Fruit fly (Drosophila melanogaster) whole organism, prepupa: Measurements from ENCODE around the gene p130CAS.

ENCODE experiments used
- Blimp-1 ChIP-seq: fragments of 200-800 bp; sonication (Bioruptor generic); optimal IDR thresholded peaks from 3 replicates; lab custom pipeline; 2017; ENCODE audit warnings: missing biosample characterization, missing genetic modification characterization, mild to moderate bottlenecking, moderate library complexity, missing genetic modification reagents
- CG10631 ChIP-seq: fragments of 200-800 bp; sonication (Bioruptor generic); optimal IDR thresholded peaks from 2 replicates; lab custom pipeline; 2016; ENCODE audit warnings: missing biosample characterization, missing genetic modification characterization
- CG10669 ChIP-seq: fragments of 200-800 bp; sonication (Bioruptor generic); optimal IDR thresholded peaks from 3 replicates; lab custom pipeline; 2018; ENCODE audit warnings: missing biosample characterization, mild to moderate bottlenecking, missing genetic modification characterization, moderate library complexity
- CG11762 ChIP-seq: fragments of 200-800 bp; sonication (Bioruptor generic); optimal IDR thresholded peaks from 3 replicates; lab custom pipeline; 2016; ENCODE audit warnings: missing biosample characterization, missing genetic modification characterization; ENCODE audit not compliant: insufficient read depth
- CG11902 ChIP-seq: fragments of 200-800 bp; sonication (Bioruptor generic); optimal IDR thresholded peaks from 3 replicates; lab custom pipeline; 2016; ENCODE audit warnings: missing biosample characterization, missing genetic modification characterization
- CG16779 ChIP-seq: fragments of 200-800 bp; sonication (Bioruptor generic); optimal IDR thresholded peaks from 3 replicates; lab custom pipeline; 2017; ENCODE audit warnings: missing biosample characterization, mild to moderate bottlenecking, missing genetic modification characterization
- CG3032 ChIP-seq: fragments of 200-800 bp; optimal IDR thresholded peaks from 2 replicates; lab custom pipeline; 2019; ENCODE audit warnings: missing biosample characterization, mild to moderate bottlenecking, missing genetic modification characterization, moderate library complexity
- CG31627 ChIP-seq: fragments of 200-800 bp; sonication (Bioruptor generic); optimal IDR thresholded peaks from 3 replicates; lab custom pipeline; 2016; ENCODE audit warnings: missing biosample characterization, missing genetic modification characterization
- CG32006 ChIP-seq: fragments of 200-800 bp; sonication (Bioruptor generic); optimal IDR thresholded peaks from 3 replicates; lab custom pipeline; 2017; ENCODE audit warnings: missing biosample characterization, mild to moderate bottlenecking, missing genetic modification characterization
- CG34406 ChIP-seq: fragments of 200-800 bp; sonication (Bioruptor generic); optimal IDR thresholded peaks from 3 replicates; lab custom pipeline; 2016; ENCODE audit warnings: missing biosample characterization, missing genetic modification characterization
- CG3919 ChIP-seq: fragments of 200-800 bp; sonication (Bioruptor generic); optimal IDR thresholded peaks from 3 replicates; lab custom pipeline; 2016; ENCODE audit warnings: missing biosample characterization, missing genetic modification characterization
- CG6163 ChIP-seq: fragments of 200-800 bp; sonication (Bioruptor generic); IDR thresholded peaks from 3 replicates; pipeline ENCODE4 v1.3.6; 2022; ENCODE audit warnings: missing biosample characterization, missing genetic modification characterization
- CG6276 ChIP-seq: fragments of 200-800 bp; sonication (Bioruptor generic); optimal IDR thresholded peaks from 2 replicates; lab custom pipeline; 2017; ENCODE audit warnings: missing biosample characterization, mild to moderate bottlenecking, missing genetic modification characterization
- CG6792 ChIP-seq: fragments of 200-800 bp; sonication (Bioruptor generic); optimal IDR thresholded peaks from 3 replicates; lab custom pipeline; 2016; ENCODE audit warnings: missing biosample characterization, missing genetic modification characterization
- CG6808 ChIP-seq: fragments of 200-800 bp; sonication (Bioruptor generic); optimal IDR thresholded peaks from 3 replicates; lab custom pipeline; 2017; ENCODE audit warnings: missing biosample characterization, missing genetic modification characterization, mild to moderate bottlenecking, moderate library complexity, missing genetic modification reagents
- CG6854 ChIP-seq: fragments of 200-800 bp; sonication (Bioruptor generic); optimal IDR thresholded peaks from 2 replicates; lab custom pipeline; 2017; ENCODE audit warnings: missing biosample characterization, mild to moderate bottlenecking, missing genetic modification characterization
- CG8119 ChIP-seq: fragments of 200-800 bp; sonication (Bioruptor generic); IDR thresholded peaks from 3 replicates; pipeline ENCODE4 v1.3.6; 2022; ENCODE audit warnings: missing biosample characterization, missing genetic modification characterization
- CG8319 ChIP-seq: fragments of 200-800 bp; sonication (Bioruptor generic); optimal IDR thresholded peaks from 3 replicates; lab custom pipeline; 2016; ENCODE audit warnings: missing biosample characterization, missing genetic modification characterization
- CG8632 ChIP-seq: fragments of 200-800 bp; sonication (Bioruptor generic); optimal IDR thresholded peaks from 3 replicates; lab custom pipeline; 2016; ENCODE audit warnings: missing biosample characterization, missing genetic modification characterization
- Eip75B ChIP-seq: fragments of 200-800 bp; sonication (Bioruptor generic); optimal IDR thresholded peaks from 3 replicates; lab custom pipeline; 2016; ENCODE audit warnings: missing biosample characterization, missing genetic modification characterization
- Eip78C ChIP-seq: fragments of 200-800 bp; sonication (Bioruptor generic); peaks from one replicate; lab custom pipeline; 2016; ENCODE audit warnings: missing biosample characterization, missing genetic modification characterization
- Eip93F ChIP-seq: fragments of 200-800 bp; sonication (Bioruptor generic); optimal IDR thresholded peaks from 2 replicates; lab custom pipeline; 2016; ENCODE audit warnings: missing biosample characterization, mild to moderate bottlenecking, missing genetic modification characterization
- Ets21C ChIP-seq: fragments of 200-800 bp; sonication (Bioruptor generic); optimal IDR thresholded peaks from 3 replicates; lab custom pipeline; 2016; ENCODE audit warnings: missing biosample characterization, missing genetic modification characterization
- Ets96B ChIP-seq: fragments of 200-800 bp; optimal IDR thresholded peaks from 2 replicates; lab custom pipeline; 2019; ENCODE audit warnings: missing biosample characterization, mild to moderate bottlenecking, missing genetic modification characterization, moderate library complexity
- Gug ChIP-seq: fragments of 200-800 bp; sonication (Bioruptor generic); IDR thresholded peaks from 2 replicates; pipeline ENCODE4 v1.3.6; 2022; ENCODE audit warnings: missing biosample characterization, missing genetic modification characterization
- Hr38 ChIP-seq: sonication (Bioruptor generic); optimal IDR thresholded peaks from 2 replicates; lab custom pipeline; 2016; ENCODE audit warnings: missing biosample characterization, missing genetic modification characterization
- Lpt ChIP-seq: fragments of 200-800 bp; sonication (Bioruptor generic); optimal IDR thresholded peaks from 3 replicates; lab custom pipeline; 2016; ENCODE audit warnings: missing biosample characterization, missing genetic modification characterization
- Met ChIP-seq: fragments of 200-800 bp; sonication (Bioruptor generic); optimal IDR thresholded peaks from 3 replicates; lab custom pipeline; 2016; ENCODE audit warnings: missing biosample characterization, missing genetic modification characterization
- OdsH ChIP-seq: fragments of 200-800 bp; sonication (Bioruptor generic); optimal IDR thresholded peaks from 3 replicates; lab custom pipeline; 2016; ENCODE audit warnings: missing biosample characterization, missing genetic modification characterization
- Sox102F ChIP-seq: fragments of 200-800 bp; sonication (Bioruptor generic); optimal IDR thresholded peaks from 2 replicates; lab custom pipeline; 2016; ENCODE audit warnings: missing biosample characterization, mild to moderate bottlenecking, missing genetic modification characterization
- Sox14 ChIP-seq: fragments of 200-800 bp; sonication (Bioruptor generic); optimal IDR thresholded peaks from 3 replicates; lab custom pipeline; 2016; ENCODE audit warnings: missing biosample characterization, missing genetic modification characterization
- cyc ChIP-seq: fragments of 200-800 bp; sonication (Bioruptor generic); optimal IDR thresholded peaks from 3 replicates; lab custom pipeline; 2016; ENCODE audit warnings: missing biosample characterization, missing genetic modification characterization
- dsx ChIP-seq: fragments of 200-800 bp; optimal IDR thresholded peaks from 3 replicates; lab custom pipeline; 2019; ENCODE audit warnings: missing biosample characterization, mild to moderate bottlenecking, missing genetic modification characterization, moderate library complexity; ENCODE audit not compliant: poor library complexity, severe bottlenecking
- esn ChIP-seq: fragments of 200-800 bp; sonication (Bioruptor generic); optimal IDR thresholded peaks from 2 replicates; lab custom pipeline; 2016; ENCODE audit warnings: missing biosample characterization, mild to moderate bottlenecking, missing genetic modification characterization, moderate library complexity
- fd59A ChIP-seq: fragments of 200-800 bp; sonication (Bioruptor generic); optimal IDR thresholded peaks from 2 replicates; lab custom pipeline; 2017; ENCODE audit warnings: missing biosample characterization, mild to moderate bottlenecking, missing genetic modification characterization, missing genetic modification reagents
- fkh ChIP-seq: fragments of 200-800 bp; sonication (Bioruptor generic); optimal IDR thresholded peaks from 3 replicates; lab custom pipeline; 2017; ENCODE audit warnings: missing biosample characterization, mild to moderate bottlenecking, missing genetic modification characterization, moderate library complexity
- lz ChIP-seq: fragments of 200-800 bp; sonication (Bioruptor generic); optimal IDR thresholded peaks from 3 replicates; lab custom pipeline; 2016; ENCODE audit warnings: missing biosample characterization, missing genetic modification characterization
- pdm3 ChIP-seq: fragments of 200-800 bp; sonication (Bioruptor generic); optimal IDR thresholded peaks from 3 replicates; lab custom pipeline; 2016; ENCODE audit warnings: missing biosample characterization, missing genetic modification characterization
- ss ChIP-seq, 2 experiments: fragments of 200-800 bp; sonication (Bioruptor generic); optimal IDR thresholded peaks; 2 replicates in 1 of 2; 3 replicates in 1 of 2; lab custom pipeline; 2017 to 2018; ENCODE audit warnings: mild to moderate bottlenecking in 2 of 2, missing biosample characterization in 2 of 2, missing genetic modification characterization in 2 of 2, moderate library complexity in 1 of 2
- svp ChIP-seq: fragments of 200-800 bp; sonication (Bioruptor generic); peaks from one replicate; lab custom pipeline; 2016; ENCODE audit warnings: missing biosample characterization, missing genetic modification characterization
- vri ChIP-seq: fragments of 200-800 bp; sonication (Bioruptor generic); optimal IDR thresholded peaks from 3 replicates; lab custom pipeline; 2016; ENCODE audit warnings: missing biosample characterization, mild to moderate bottlenecking, missing genetic modification characterization

Gene p130CAS

DNA sequence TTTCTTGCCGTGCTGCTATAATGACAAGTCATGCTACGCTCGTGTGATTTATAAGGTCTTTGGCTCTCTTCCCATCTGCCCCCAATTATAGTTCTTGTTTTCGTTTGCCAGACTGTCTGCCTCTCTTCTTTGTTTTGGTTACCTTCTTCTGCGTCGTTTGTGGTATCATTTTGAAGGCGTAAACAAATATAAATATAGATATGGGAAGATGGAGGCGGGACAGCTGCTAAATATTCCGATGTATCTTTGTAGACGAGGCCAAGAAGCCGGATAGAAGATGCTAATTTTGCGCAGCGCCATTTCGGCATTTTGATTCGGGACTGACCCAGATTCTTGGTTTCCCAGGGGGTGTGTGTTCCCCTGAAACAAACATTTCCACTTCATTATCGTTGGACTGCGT lies 33.3 kb upstream of the p130CAS start:
- no peak for TF ChIP-seq CG6854 (GFP tag; lab: Kevin White, UChicago)
- TF ChIP-seq fkh (GFP tag; lab: Kevin White, UChicago): peak; percentile 45
- TF ChIP-seq, all 60 proteins: peak for 1

dm6 chr3L:123784-124479 lies 28.8 kb upstream of the p130CAS start:
- TF ChIP-seq fkh (GFP tag; lab: Kevin White, UChicago) (peak; percentile 26), cyc (GFP tag; lab: Kevin White, UChicago) (no peak)

dm6 chr3L:127450-127849 lies 25.2 kb upstream of the p130CAS start:
- TF ChIP-seq ss (GFP tag; optimal IDR thresholded peaks at IDR 0.05; lab: Kevin White, UChicago): no peak
- TF ChIP-seq Eip78C (GFP tag; lab: Kevin White, UChicago): peak; percentile 2
- TF ChIP-seq, all 60 proteins: peak for 1

- TF ChIP-seq ss (GFP tag; optimal IDR thresholded peaks at IDR 0.05; lab: Kevin White, UChicago): peak; percentile 37 to 46
- peak; percentile 31 for TF ChIP-seq Eip75B
- TF ChIP-seq CG11762 (GFP tag; lab: Kevin White, UChicago): no peak
- peak; percentile 10 for TF ChIP-seq Met
- no peak for TF ChIP-seq OdsH (GFP tag; lab: Kevin White, UChicago)
- no peak for TF ChIP-seq CG8319 (GFP tag; lab: Kevin White, UChicago)
- TF ChIP-seq CG34406 (GFP tag; lab: Kevin White, UChicago): no peak
- peak; percentile 29 for TF ChIP-seq CG3919 (GFP tag; lab: Kevin White, UChicago)
- no peak for TF ChIP-seq CG10631
- no peak for TF ChIP-seq lz (GFP tag; lab: Kevin White, UChicago)
- TF ChIP-seq Hr38 (GFP tag; lab: Kevin White, UChicago): no peak
- TF ChIP-seq svp (GFP tag; lab: Kevin White, UChicago): peak; percentile 59
- TF ChIP-seq Gug: no peak
- TF ChIP-seq CG6792: no peak
- no peak for TF ChIP-seq CG31627 (GFP tag; lab: Kevin White, UChicago)
- TF ChIP-seq CG8119: peak; percentile 29; the same call in 1 of the 3 replicates
- TF ChIP-seq Eip93F (GFP tag; lab: Kevin White, UChicago): no peak
- no peak for TF ChIP-seq esn (GFP tag; lab: Kevin White, UChicago)
- peak; percentile 44 for TF ChIP-seq fkh (GFP tag; lab: Kevin White, UChicago)
- no peak for TF ChIP-seq cyc (GFP tag; lab: Kevin White, UChicago)
- TF ChIP-seq Sox102F: no peak
- TF ChIP-seq CG6276: peak; percentile 7
- no peak for TF ChIP-seq CG3032 (tag; lab: Kevin White, UChicago)
- TF ChIP-seq CG6163 (GFP tag; lab: Robert Waterston, UW): peak; percentile 69; the same call in 2 of the 3 replicates
- TF ChIP-seq vri (GFP tag; lab: Kevin White, UChicago): peak; percentile 67
- TF ChIP-seq CG6854 (GFP tag; lab: Kevin White, UChicago): peak; percentile 91
- no peak for TF ChIP-seq Ets21C (GFP tag; lab: Kevin White, UChicago)
- no peak for TF ChIP-seq fd59A (GFP tag; lab: Kevin White, UChicago)
- no peak for TF ChIP-seq Ets96B (tag; lab: Kevin White, UChicago)
- peak; percentile 10 for TF ChIP-seq CG32006 (GFP tag; lab: Kevin White, UChicago)
- no peak for TF ChIP-seq CG11902 (GFP tag; lab: Kevin White, UChicago)
- TF ChIP-seq CG8632: no peak
- TF ChIP-seq Sox14: no peak
- peak; percentile 74 for TF ChIP-seq CG16779 (tag; lab: Kevin White, UChicago)
- no peak for TF ChIP-seq CG10669
- TF ChIP-seq Lpt (GFP tag; lab: Kevin White, UChicago): peak; percentile 47
- no peak for TF ChIP-seq CG6808 (GFP tag; lab: Kevin White, UChicago)
- peak; percentile 17 for TF ChIP-seq dsx
- peak; percentile 13 for TF ChIP-seq Blimp-1 (GFP tag; lab: Kevin White, UChicago)
- no peak for TF ChIP-seq pdm3 (GFP tag; lab: Kevin White, UChicago)
Observed at dm6 chr3L:128295-129117, 24.2 kb upstream of the p130CAS start.
